Worm (Caenorhabditis elegans): Measurements from ENCODE around the gene fkh-2.

fkh-2 gene

ce11 chrX:3772405-3772804, 30.3 kb upstream of the fkh-2 start, which contains the start of gene F47B7.2:
Gene F47B7.2, plus strand, starts transcription at chrX:3772762.
- no peak for TF ChIP-seq lin-15B (tag; optimal IDR thresholded peaks at IDR 0.05)
- no peak for TF ChIP-seq nhr-237 (tag; optimal IDR thresholded peaks at IDR 0.05)
- TF ChIP-seq R02D3.7 (tag; optimal IDR thresholded peaks at IDR 0.05), result no peak
- no peak for TF ChIP-seq nhr-25 (tag; optimal IDR thresholded peaks at IDR 0.05; ENCODE audit: borderline replicate concordance, insufficient read depth)
- peak; percentile 31 for TF ChIP-seq ces-1 (GFP tag; optimal IDR thresholded peaks at IDR 0.05)
- peak; percentile 40 for TF ChIP-seq mes-2 (tag; optimal IDR thresholded peaks at IDR 0.05; ENCODE audit: poor library complexity, severe bottlenecking)
- peak; percentile 10 for TF ChIP-seq rbr-2 (tag; optimal IDR thresholded peaks at IDR 0.05)

- TF ChIP-seq lin-1 (GFP tag; IDR thresholded peaks at IDR 0.05), result no peak
- no peak for TF ChIP-seq dpl-1 (GFP tag; optimal IDR thresholded peaks at IDR 0.05)
- no peak for TF ChIP-seq set-16 (GFP tag; IDR thresholded peaks at IDR 0.05)
Observed at ce11 chrX:3768717-3769116, 26.6 kb upstream of the fkh-2 start, which contains the start of gene F47B7.5. Gene F47B7.5, minus strand, starts transcription at chrX:3768817.

- TF ChIP-seq hlh-30 (tag; optimal IDR thresholded peaks at IDR 0.05; ENCODE audit: insufficient read depth) (no peak), daf-16 (GFP tag; optimal IDR thresholded peaks at IDR 0.05) (no peak), daf-16 (tag; optimal IDR thresholded peaks at IDR 0.05) (no peak), attf-4 (tag; optimal IDR thresholded peaks at IDR 0.05) (no peak)
Observed at ce11 chrX:3766552-3766951, 24.4 kb upstream of the fkh-2 start, which contains the start of gene F47B7.4. Gene F47B7.4, minus strand, starts transcription at chrX:3766652.

ce11 chrX:3764295-3764694, 22.2 kb upstream of the fkh-2 start, which contains the start of gene F47B7.3:
Gene F47B7.3, minus strand, starts transcription at chrX:3764395.
- TF ChIP-seq saeg-2 (GFP tag; IDR thresholded peaks at IDR 0.05) (no peak), lin-38 (GFP tag; IDR thresholded peaks at IDR 0.05) (no peak), ztf-7 (tag; optimal IDR thresholded peaks at IDR 0.05) (no peak), nhr-41 (GFP tag; IDR thresholded peaks at IDR 0.05) (no peak), nhr-48 (tag; optimal IDR thresholded peaks at IDR 0.05) (no peak), pha-4 (GFP tag; IDR thresholded peaks at IDR 0.05) (no peak), pha-4 (tag; optimal IDR thresholded peaks at IDR 0.05) (no peak), mxl-3 (GFP tag; optimal IDR thresholded peaks at IDR 0.05) (no peak), nhr-42 (GFP tag; IDR thresholded peaks at IDR 0.05) (no peak), T26A8.4 (GFP tag; IDR thresholded peaks at IDR 0.05) (no peak), dmd-8 (GFP tag; IDR thresholded peaks at IDR 0.05) (no peak), lim-7 (GFP tag; IDR thresholded peaks at IDR 0.05) (no peak), nhr-102 (tag; optimal IDR thresholded peaks at IDR 0.05) (no peak), lin-15B (tag; optimal IDR thresholded peaks at IDR 0.05) (no peak), tag-97 (GFP tag; IDR thresholded peaks at IDR 0.05) (no peak), ceh-82 (tag; optimal IDR thresholded peaks at IDR 0.05) (no peak), zfp-2 (tag; optimal IDR thresholded peaks at IDR 0.05) (no peak)

- TF ChIP-seq ceh-20 (GFP tag; IDR thresholded peaks at IDR 0.05), result no peak
- no peak for TF ChIP-seq R02D3.7 (tag; optimal IDR thresholded peaks at IDR 0.05)
- no peak for TF ChIP-seq egl-43 (GFP tag; IDR thresholded peaks at IDR 0.05)
- TF ChIP-seq aha-1 (tag), result peak; percentile 91
Observed at ce11 chrX:3762410-3762809, 20.3 kb upstream of the fkh-2 start, which contains the start of gene T14G12.11. Gene T14G12.11, minus strand, starts transcription at chrX:3762547.

- TF ChIP-seq R02D3.7 (tag; optimal IDR thresholded peaks at IDR 0.05) (no peak), T26A8.4 (GFP tag; IDR thresholded peaks at IDR 0.05) (no peak), mxl-2 (GFP tag; conservative IDR thresholded peaks at IDR 0.05) (0 out of 2 replicates have a peak, but pooled peaks have one; percentile 16), nhr-76 (tag; optimal IDR thresholded peaks at IDR 0.05) (no peak), nhr-102 (tag; optimal IDR thresholded peaks at IDR 0.05) (no peak), D1046.2 (GFP tag; IDR thresholded peaks at IDR 0.05) (0 out of 2 replicates have a peak, but pooled peaks have one; percentile 34), lin-15B (tag; optimal IDR thresholded peaks at IDR 0.05) (no peak), ZK337.2 (GFP tag; IDR thresholded peaks at IDR 0.05) (no peak), pqm-1 (tag; optimal IDR thresholded peaks at IDR 0.05) (no peak)
Observed at ce11 chrX:3759820-3760219, 17.7 kb upstream of the fkh-2 start.
